Fruit fly (Drosophila melanogaster): ENCODE measurements around the gene Pfdn6.

Gene Pfdn6

DNA sequence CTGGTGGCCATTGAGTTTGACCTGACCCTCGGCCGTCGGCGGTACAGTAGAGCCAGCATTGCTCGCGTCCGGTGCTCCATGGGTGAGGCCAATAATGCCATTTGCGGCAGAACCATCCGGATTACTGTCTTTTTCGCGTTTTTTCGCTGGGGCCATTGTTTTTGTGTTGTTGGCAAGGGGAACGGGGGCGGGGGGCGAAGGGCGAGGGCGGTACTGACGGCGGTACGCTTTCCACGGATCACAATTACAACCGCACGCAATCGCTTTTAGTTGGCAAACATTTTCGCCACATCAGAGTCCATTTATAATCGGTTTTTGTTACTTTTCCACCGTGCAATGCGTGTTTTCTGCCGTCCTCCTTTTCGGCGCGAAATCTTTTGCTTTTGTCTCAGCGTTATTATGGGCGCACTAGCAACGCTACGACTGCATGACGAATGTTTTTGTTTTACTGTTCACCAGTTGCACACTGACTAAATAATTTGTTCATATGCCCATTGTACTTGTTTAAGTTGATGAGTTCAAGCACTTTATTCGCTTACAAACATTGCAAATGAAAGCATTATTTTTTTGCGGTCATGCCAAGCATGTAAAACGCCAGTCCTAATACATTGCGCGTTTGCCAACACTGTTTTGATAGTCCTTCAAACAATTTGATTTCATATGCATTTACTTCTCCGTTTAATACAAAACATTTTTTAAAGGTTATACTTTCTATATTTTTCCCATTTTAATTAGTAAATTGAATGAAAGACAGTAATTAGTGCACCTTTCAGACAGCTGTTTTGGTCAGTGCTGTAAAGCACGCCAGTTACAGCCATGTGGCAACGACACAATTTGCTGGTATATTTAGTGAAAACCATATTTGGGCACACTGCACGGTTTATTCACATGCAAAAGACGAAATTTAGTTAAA lies at the start of gene Pfdn6:
Gene Pfdn6, plus strand, starts transcription at position 839 of the 913 bp plus-strand sequence.
- TF ChIP-seq Hr96 (GFP tag; optimal IDR thresholded peaks at IDR 0.05) = no peak
- no peak for TF ChIP-seq cnc (optimal IDR thresholded peaks at IDR 0.05)
- peak; percentile 97 for TF ChIP-seq bab1 (GFP tag; optimal IDR thresholded peaks at IDR 0.05)
- TF ChIP-seq tj (GFP tag; optimal IDR thresholded peaks at IDR 0.05) = peak; percentile 80
- peak; percentile 65 for TF ChIP-seq ovo (GFP tag; optimal IDR thresholded peaks at IDR 0.05)
- TF ChIP-seq cic (GFP tag; optimal IDR thresholded peaks at IDR 0.05) = peak; percentile 43
- peak; percentile 77 for TF ChIP-seq CG1620 (GFP tag; optimal IDR thresholded peaks at IDR 0.05)
- peak; percentile 67 for TF ChIP-seq CG14711 (tag; optimal IDR thresholded peaks at IDR 0.05)
- TF ChIP-seq toe (GFP tag; optimal IDR thresholded peaks at IDR 0.05) = peak; percentile 61
- TF ChIP-seq Clk (GFP tag; optimal IDR thresholded peaks at IDR 0.05) = peak; percentile 76
- peak; percentile 94 for TF ChIP-seq CG11617 (GFP tag; optimal IDR thresholded peaks at IDR 0.05)
- peak; percentile 85 for TF ChIP-seq Crg-1 (GFP tag; optimal IDR thresholded peaks at IDR 0.05)
- TF ChIP-seq CG33017 (tag; optimal IDR thresholded peaks at IDR 0.05) = peak; percentile 64
- TF ChIP-seq CG12768 (GFP tag; optimal IDR thresholded peaks at IDR 0.05) = peak; percentile 69
- TF ChIP-seq CG7045 (GFP tag; optimal IDR thresholded peaks at IDR 0.05) = peak; percentile 79
- peak; percentile 88 for TF ChIP-seq Mnt (GFP tag; optimal IDR thresholded peaks at IDR 0.05)
- peak; percentile 78 for TF ChIP-seq pad (GFP tag; optimal IDR thresholded peaks at IDR 0.05)
- no peak for TF ChIP-seq CG5204 (GFP tag; optimal IDR thresholded peaks at IDR 0.05)
- TF ChIP-seq kay (GFP tag; ENCODE audit: borderline replicate concordance) = no peak
- TF ChIP-seq CG7101 (tag; optimal IDR thresholded peaks at IDR 0.05) = peak; percentile 70

DNA sequence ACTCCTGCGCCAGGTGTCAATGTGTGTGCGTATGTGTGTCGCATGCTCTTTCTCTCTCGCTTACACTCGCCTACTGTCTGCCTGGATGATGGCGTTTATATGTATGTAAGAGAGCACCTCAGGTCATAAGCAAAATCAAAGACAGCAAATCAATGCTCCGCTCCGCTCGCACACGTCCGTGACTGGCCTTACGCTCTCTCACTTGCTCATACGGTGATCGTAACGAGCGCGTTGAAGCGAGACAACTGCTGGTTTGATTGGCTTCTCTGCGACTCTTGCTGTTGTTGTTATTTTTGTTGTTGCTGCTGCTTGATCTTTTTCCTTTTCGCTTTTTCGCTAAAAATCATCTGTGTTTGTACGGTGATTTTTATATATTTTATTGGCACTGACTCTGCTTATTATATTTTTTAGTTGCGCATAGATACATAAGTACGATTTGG lies 27.9 kb upstream of the Pfdn6 start:
- no peak for TF ChIP-seq Crg-1 (GFP tag; optimal IDR thresholded peaks at IDR 0.05)
- peak; percentile 79 for TF ChIP-seq cic (GFP tag; optimal IDR thresholded peaks at IDR 0.05)
- TF ChIP-seq CG14711 (tag; optimal IDR thresholded peaks at IDR 0.05) = peak; percentile 17
- TF ChIP-seq ovo (GFP tag; optimal IDR thresholded peaks at IDR 0.05) = no peak
- peak; percentile 0 for TF ChIP-seq CG12768 (GFP tag; optimal IDR thresholded peaks at IDR 0.05)
- peak; percentile 57 for TF ChIP-seq Mnt (GFP tag; optimal IDR thresholded peaks at IDR 0.05)
- peak; percentile 50 for TF ChIP-seq Clk (GFP tag; optimal IDR thresholded peaks at IDR 0.05)
- TF ChIP-seq tj (GFP tag; optimal IDR thresholded peaks at IDR 0.05) = peak; percentile 67
- TF ChIP-seq CG1620 (GFP tag; optimal IDR thresholded peaks at IDR 0.05) = no peak
- TF ChIP-seq CG5204 (GFP tag; optimal IDR thresholded peaks at IDR 0.05) = no peak
- no peak for TF ChIP-seq CG7045 (GFP tag; optimal IDR thresholded peaks at IDR 0.05)
- TF ChIP-seq toe (GFP tag; optimal IDR thresholded peaks at IDR 0.05) = no peak
- TF ChIP-seq kay (GFP tag; ENCODE audit: borderline replicate concordance) = no peak
- no peak for TF ChIP-seq CG11617 (GFP tag; optimal IDR thresholded peaks at IDR 0.05)
- TF ChIP-seq CG33017 (tag; optimal IDR thresholded peaks at IDR 0.05) = no peak
- TF ChIP-seq cnc (optimal IDR thresholded peaks at IDR 0.05) = peak in 1 of 2 experiments; percentile 12
- peak; percentile 51 for TF ChIP-seq bab1 (GFP tag; optimal IDR thresholded peaks at IDR 0.05)
- TF ChIP-seq CG7101 (tag; optimal IDR thresholded peaks at IDR 0.05) = peak; percentile 41
- peak; percentile 84 for TF ChIP-seq pad (GFP tag; optimal IDR thresholded peaks at IDR 0.05)

- no peak for TF ChIP-seq CG7045 (GFP tag; optimal IDR thresholded peaks at IDR 0.05)
- no peak for TF ChIP-seq bab1 (GFP tag; optimal IDR thresholded peaks at IDR 0.05)
- no peak for TF ChIP-seq Clk (GFP tag; optimal IDR thresholded peaks at IDR 0.05)
- TF ChIP-seq CG5204 (GFP tag; optimal IDR thresholded peaks at IDR 0.05) = no peak
- TF ChIP-seq CG14711 (tag; optimal IDR thresholded peaks at IDR 0.05) = no peak
- TF ChIP-seq CG12768 (GFP tag; optimal IDR thresholded peaks at IDR 0.05) = no peak
- TF ChIP-seq tj (GFP tag; optimal IDR thresholded peaks at IDR 0.05) = peak; percentile 42
- no peak for TF ChIP-seq ovo (GFP tag; optimal IDR thresholded peaks at IDR 0.05)
Observed at dm6 chr3L:19896280-19896891, 27.1 kb upstream of the Pfdn6 start.

DNA sequence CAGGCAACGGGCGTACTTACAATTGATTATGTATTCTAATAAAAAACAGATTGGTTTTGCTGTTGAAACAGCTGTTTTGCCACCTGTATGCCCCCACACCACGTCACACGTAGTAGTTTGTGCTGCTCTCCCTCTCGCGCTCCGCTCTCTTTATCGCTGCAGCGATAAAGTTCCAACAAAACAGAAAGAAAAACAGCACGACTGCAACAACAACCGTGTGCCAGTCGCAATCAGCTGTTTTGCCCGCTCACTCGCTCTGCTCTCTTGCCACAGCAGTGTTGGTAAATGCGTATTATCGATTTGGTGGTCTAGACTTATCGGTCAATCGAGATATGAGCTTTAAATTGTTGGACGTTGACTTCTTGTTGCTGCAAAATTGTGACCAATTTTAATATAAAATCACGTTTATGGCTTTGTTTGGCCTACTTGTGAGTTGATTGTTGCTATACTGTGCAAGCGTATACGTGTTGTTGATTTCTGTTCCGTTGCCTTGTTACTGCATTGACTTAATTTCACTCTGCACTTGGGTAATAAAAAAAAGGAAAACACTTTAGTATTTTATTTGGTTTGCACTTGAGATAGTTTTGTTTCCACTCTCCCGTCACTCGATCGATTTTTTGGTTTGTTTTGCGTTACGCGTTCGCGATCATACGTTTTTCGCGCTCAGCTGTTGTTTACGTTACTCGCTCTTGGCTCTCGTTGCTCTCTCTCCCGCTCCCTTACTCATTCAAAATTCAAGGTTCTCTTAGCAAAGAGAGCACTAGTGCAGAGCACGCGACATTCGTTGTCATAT lies 26.4 kb upstream of the Pfdn6 start:
- TF ChIP-seq cnc (optimal IDR thresholded peaks at IDR 0.05) = no peak
- TF ChIP-seq CG1620 (GFP tag; optimal IDR thresholded peaks at IDR 0.05) = no peak
- TF ChIP-seq CG7101 (tag; optimal IDR thresholded peaks at IDR 0.05) = peak; percentile 21
- no peak for TF ChIP-seq CG7045 (GFP tag; optimal IDR thresholded peaks at IDR 0.05)
- TF ChIP-seq CG33017 (tag; optimal IDR thresholded peaks at IDR 0.05) = peak; percentile 36
- no peak for TF ChIP-seq CG14711 (tag; optimal IDR thresholded peaks at IDR 0.05)
- TF ChIP-seq ovo (GFP tag; optimal IDR thresholded peaks at IDR 0.05) = no peak
- TF ChIP-seq Clk (GFP tag; optimal IDR thresholded peaks at IDR 0.05) = no peak
- peak; percentile 38 for TF ChIP-seq Hr96 (GFP tag; optimal IDR thresholded peaks at IDR 0.05)
- TF ChIP-seq CG11617 (GFP tag; optimal IDR thresholded peaks at IDR 0.05) = peak; percentile 71
- peak; percentile 86 for TF ChIP-seq Crg-1 (GFP tag; optimal IDR thresholded peaks at IDR 0.05)
- TF ChIP-seq cic (GFP tag; optimal IDR thresholded peaks at IDR 0.05) = peak; percentile 46
- TF ChIP-seq CG12768 (GFP tag; optimal IDR thresholded peaks at IDR 0.05) = peak; percentile 66
- peak; percentile 57 for TF ChIP-seq pad (GFP tag; optimal IDR thresholded peaks at IDR 0.05)
- no peak for TF ChIP-seq Mnt (GFP tag; optimal IDR thresholded peaks at IDR 0.05)
- TF ChIP-seq tj (GFP tag; optimal IDR thresholded peaks at IDR 0.05) = peak; percentile 45
- TF ChIP-seq bab1 (GFP tag; optimal IDR thresholded peaks at IDR 0.05) = peak; percentile 56
- no peak for TF ChIP-seq toe (GFP tag; optimal IDR thresholded peaks at IDR 0.05)
- TF ChIP-seq kay (GFP tag; ENCODE audit: borderline replicate concordance) = peak; percentile 79
- TF ChIP-seq CG5204 (GFP tag; optimal IDR thresholded peaks at IDR 0.05) = no peak

Measured in whole organism, adult.